Worm (Caenorhabditis elegans) whole organism, mixed stage, embryonic: ENCODE results near the gene jbts-14.

ENCODE experiments used
- M03D4.4 ChIP-seq: sonication (generic microtip); optimal IDR thresholded peaks from 2 replicates; lab custom pipeline; 2017; ENCODE audit warnings: mild to moderate bottlenecking, missing genetic modification characterization, missing compliant biosample characterization
- bed-3 ChIP-seq: fragments of 200-800 bp; sonication (Bioruptor generic); optimal IDR thresholded peaks from 3 replicates; lab custom pipeline; 2018; ENCODE audit warnings: mild to moderate bottlenecking, missing genetic modification characterization, moderate library complexity, missing compliant biosample characterization
- blmp-1 ChIP-seq: fragments of 150-350 bp; optimal IDR thresholded peaks from 2 replicates; lab custom pipeline; 2014; ENCODE audit warnings: missing biosample characterization, missing genetic modification characterization
- ceh-39 ChIP-seq: fragments of 150-350 bp; optimal IDR thresholded peaks from 2 replicates; lab custom pipeline; 2014; ENCODE audit warnings: missing biosample characterization, missing genetic modification characterization
- ceh-43 ChIP-seq: fragments of 200-800 bp; sonication (Bioruptor generic); optimal IDR thresholded peaks from 2 replicates; lab custom pipeline; 2018; ENCODE audit warnings: mild to moderate bottlenecking, missing genetic modification characterization, moderate library complexity, missing compliant biosample characterization
- ces-1 ChIP-seq: fragments of 150-350 bp; optimal IDR thresholded peaks from 2 replicates; lab custom pipeline; 2014; ENCODE audit warnings: missing biosample characterization, missing genetic modification reagents, missing genetic modification characterization
- drap-1 ChIP-seq: fragments of 200-800 bp; sonication (Bioruptor generic); optimal IDR thresholded peaks from 3 replicates; lab custom pipeline; 2018; ENCODE audit warnings: mild to moderate bottlenecking, missing genetic modification characterization, missing compliant biosample characterization
- flh-1 ChIP-seq: fragments of 200-800 bp; sonication (Bioruptor generic); optimal IDR thresholded peaks from 2 replicates; lab custom pipeline; 2018; ENCODE audit warnings: mild to moderate bottlenecking, missing genetic modification characterization, moderate library complexity, missing compliant biosample characterization
- ham-2 ChIP-seq: fragments of 200-800 bp; sonication (Bioruptor generic); optimal IDR thresholded peaks from 2 replicates; lab custom pipeline; 2018; ENCODE audit warnings: mild to moderate bottlenecking, missing genetic modification characterization, missing compliant biosample characterization
- hlh-1 ChIP-seq: fragments of 150-350 bp; optimal IDR thresholded peaks from 2 replicates; lab custom pipeline; 2014; ENCODE audit warnings: missing biosample characterization, missing genetic modification reagents, missing genetic modification characterization
- lin-13 ChIP-seq: fragments of 150-350 bp; optimal IDR thresholded peaks from 2 replicates; lab custom pipeline; 2014; ENCODE audit warnings: missing biosample characterization, missing genetic modification characterization
- lin-32 ChIP-seq: fragments of 200-800 bp; sonication (Bioruptor generic); optimal IDR thresholded peaks from 2 replicates; lab custom pipeline; 2018; ENCODE audit warnings: mild to moderate bottlenecking, missing genetic modification characterization, missing compliant biosample characterization
- mab-5 ChIP-seq: fragments of 150-350 bp; optimal IDR thresholded peaks from 2 replicates; lab custom pipeline; 2014; ENCODE audit warnings: missing biosample characterization, missing genetic modification characterization
- mep-1 ChIP-seq: fragments of 150-350 bp; optimal IDR thresholded peaks from 2 replicates; lab custom pipeline; 2017; ENCODE audit warnings: missing biosample characterization, missing genetic modification reagents, missing genetic modification characterization, inconsistent platforms
- nhr-12 ChIP-seq: fragments of 150-350 bp; optimal IDR thresholded peaks from 2 replicates; lab custom pipeline; 2014; ENCODE audit warnings: missing biosample characterization, missing genetic modification characterization
- nhr-2 ChIP-seq: fragments of 150-350 bp; optimal IDR thresholded peaks from 2 replicates; lab custom pipeline; 2014; ENCODE audit warnings: missing biosample characterization, missing genetic modification characterization
- nhr-237 ChIP-seq: fragments of 150-350 bp; optimal IDR thresholded peaks from 2 replicates; lab custom pipeline; 2014; ENCODE audit warnings: missing biosample characterization, missing genetic modification characterization
- nhr-28 ChIP-seq: fragments of 150-350 bp; optimal IDR thresholded peaks from 2 replicates; lab custom pipeline; 2014; ENCODE audit warnings: missing biosample characterization, missing genetic modification characterization
- nhr-76 ChIP-seq: sonication (generic microtip); optimal IDR thresholded peaks from 2 replicates; lab custom pipeline; 2017; ENCODE audit warnings: missing biosample characterization, missing genetic modification characterization
- pha-4 ChIP-seq: fragments of 150-350 bp; optimal IDR thresholded peaks from 2 replicates; lab custom pipeline; 2018; ENCODE audit warnings: missing biosample characterization, missing genetic modification reagents, missing genetic modification characterization
- sem-2 ChIP-seq: fragments of 200-800 bp; sonication (Bioruptor generic); optimal IDR thresholded peaks from 2 replicates; lab custom pipeline; 2018; ENCODE audit warnings: mild to moderate bottlenecking, missing genetic modification characterization, missing compliant biosample characterization
- snpc-4 ChIP-seq: fragments of 150-350 bp; optimal IDR thresholded peaks from 2 replicates; lab custom pipeline; 2014; ENCODE audit warnings: missing biosample characterization, missing genetic modification characterization
- sptf-1 ChIP-seq: sonication (generic microtip); optimal IDR thresholded peaks from 2 replicates; lab custom pipeline; 2017; ENCODE audit warnings: mild to moderate bottlenecking, missing genetic modification characterization, moderate library complexity, missing compliant biosample characterization
- tbx-8 ChIP-seq: fragments of 200-800 bp; sonication (Bioruptor generic); optimal IDR thresholded peaks from 2 replicates; lab custom pipeline; 2018; ENCODE audit warnings: mild to moderate bottlenecking, missing genetic modification characterization, moderate library complexity, missing compliant biosample characterization
- unc-120 ChIP-seq: sonication (generic microtip); optimal IDR thresholded peaks from 2 replicates; lab custom pipeline; 2017; ENCODE audit warnings: missing genetic modification characterization, missing compliant biosample characterization; ENCODE audit not compliant: poor library complexity, severe bottlenecking
- unc-39 ChIP-seq: fragments of 150-350 bp; optimal IDR thresholded peaks from 2 replicates; lab custom pipeline; 2014; ENCODE audit warnings: missing biosample characterization, missing genetic modification characterization
- zip-8 ChIP-seq: fragments of 150-350 bp; optimal IDR thresholded peaks from 2 replicates; lab custom pipeline; 2014; ENCODE audit warnings: missing biosample characterization, missing genetic modification characterization
- ztf-11 ChIP-seq: fragments of 150-350 bp; optimal IDR thresholded peaks from 2 replicates; lab custom pipeline; 2014; ENCODE audit warnings: missing biosample characterization, missing genetic modification characterization

jbts-14 gene

ce11 chrX:8672760-8673159, 31.3 kb upstream of the jbts-14 start, which contains the start of the genes K09E2.2 and K09E2.3:
Gene K09E2.2, plus strand, starts transcription at chrX:8673060.
Gene K09E2.3, plus strand, starts transcription at chrX:8673084.
- no peak for TF ChIP-seq nhr-28 (tag; lab: Kevin White, UChicago)

ce11 chrX:8674514-8674913, 29.6 kb upstream of the jbts-14 start:
- TF ChIP-seq M03D4.4 (no peak), bed-3 (GFP tag; lab: Kevin White, UChicago) (no peak), ztf-11 (tag; lab: Kevin White, UChicago) (no peak), nhr-2 (tag; lab: Kevin White, UChicago) (no peak), hlh-1 (tag; lab: Kevin White, UChicago) (no peak), drap-1 (GFP tag; lab: Kevin White, UChicago) (no peak), mep-1 (tag; lab: Kevin White, UChicago) (no peak)

ce11 chrX:8675151-8675550, 29.0 kb upstream of the jbts-14 start:
- TF ChIP-seq nhr-28 (tag; lab: Kevin White, UChicago) (no peak), mab-5 (tag; lab: Kevin White, UChicago) (no peak), lin-32 (GFP tag; lab: Kevin White, UChicago) (no peak), mep-1 (tag; lab: Kevin White, UChicago) (no peak), sptf-1 (no peak), blmp-1 (tag; lab: Kevin White, UChicago) (no peak), zip-8 (no peak), nhr-237 (no peak), nhr-76 (no peak), ceh-43 (GFP tag; lab: Kevin White, UChicago) (no peak), sem-2 (GFP tag; lab: Kevin White, UChicago) (no peak), ztf-11 (tag; lab: Kevin White, UChicago) (no peak), lin-13 (tag; lab: Kevin White, UChicago) (no peak), hlh-1 (tag; lab: Kevin White, UChicago) (no peak), pha-4 (tag; lab: Kevin White, UChicago) (no peak)

- TF ChIP-seq lin-13 (tag; lab: Kevin White, UChicago) (no peak), nhr-28 (tag; lab: Kevin White, UChicago) (no peak), flh-1 (GFP tag; lab: Kevin White, UChicago) (no peak), mab-5 (tag; lab: Kevin White, UChicago) (no peak), ceh-39 (tag; lab: Kevin White, UChicago) (no peak)
These were observed 27.9 kb upstream of the jbts-14 start for ce11 chrX:8676088-8676779.

- TF ChIP-seq tbx-8 (GFP tag; lab: Kevin White, UChicago) (no peak), lin-32 (GFP tag; lab: Kevin White, UChicago) (no peak), ceh-39 (tag; lab: Kevin White, UChicago) (no peak), blmp-1 (tag; lab: Kevin White, UChicago) (no peak), mab-5 (tag; lab: Kevin White, UChicago) (no peak), ceh-43 (GFP tag; lab: Kevin White, UChicago) (no peak), M03D4.4 (no peak), nhr-12 (tag; lab: Kevin White, UChicago) (no peak), nhr-2 (tag; lab: Kevin White, UChicago) (no peak), ces-1 (no peak), sem-2 (GFP tag; lab: Kevin White, UChicago) (no peak), bed-3 (GFP tag; lab: Kevin White, UChicago) (no peak), hlh-1 (tag; lab: Kevin White, UChicago) (no peak), zip-8 (no peak), unc-120 (no peak), flh-1 (GFP tag; lab: Kevin White, UChicago) (no peak), pha-4 (tag; lab: Kevin White, UChicago) (no peak), ham-2 (no peak)
These were observed 26.8 kb upstream of the jbts-14 start for ce11 chrX:8677320-8677719.

ce11 chrX:8677873-8678272, 26.2 kb upstream of the jbts-14 start:
- no peak for TF ChIP-seq bed-3 (GFP tag; lab: Kevin White, UChicago)
- no peak for TF ChIP-seq lin-13 (tag; lab: Kevin White, UChicago)
- TF ChIP-seq snpc-4 (tag; lab: Kevin White, UChicago) = no peak
- no peak for TF ChIP-seq sem-2 (GFP tag; lab: Kevin White, UChicago)
- no peak for TF ChIP-seq sptf-1
- TF ChIP-seq pha-4 (tag; lab: Kevin White, UChicago) = no peak
- TF ChIP-seq ceh-39 (tag; lab: Kevin White, UChicago) = no peak
- no peak for TF ChIP-seq unc-39
- no peak for TF ChIP-seq flh-1 (GFP tag; lab: Kevin White, UChicago)
- no peak for TF ChIP-seq blmp-1 (tag; lab: Kevin White, UChicago)
- TF ChIP-seq zip-8 = no peak
